Fruit fly (Drosophila melanogaster) whole organism, embryonic: ENCODE measurements around the gene CG14966.
A peak's percentile ranks its signal among the peaks of the same experiment; 100 is the strongest.

ENCODE experiments used
- B-H2 ChIP-seq: fragments of 200-800 bp; sonication (Bioruptor generic); optimal IDR thresholded peaks from 2 replicates; lab custom pipeline; 2018; ENCODE audit warnings: missing biosample characterization, mild to moderate bottlenecking, missing genetic modification characterization
- BEAF-32 ChIP-seq: fragments of 200-800 bp; sonication (Bioruptor generic); optimal IDR thresholded peaks from 3 replicates; lab custom pipeline; 2017; ENCODE audit warnings: missing biosample characterization, missing genetic modification characterization, mild to moderate bottlenecking, moderate library complexity, missing genetic modification reagents
- CG12071 ChIP-seq: fragments of 200-800 bp; sonication (Bioruptor generic); optimal IDR thresholded peaks from 3 replicates; lab custom pipeline; 2018; ENCODE audit warnings: missing biosample characterization, mild to moderate bottlenecking, missing genetic modification characterization
- CG13123 ChIP-seq: fragments of 200-800 bp; sonication (Bioruptor generic); optimal IDR thresholded peaks from 2 replicates; lab custom pipeline; 2016; ENCODE audit warnings: missing biosample characterization, missing genetic modification characterization
- CG13296 ChIP-seq: fragments of 200-800 bp; sonication (Bioruptor generic); optimal IDR thresholded peaks from 3 replicates; lab custom pipeline; 2018; ENCODE audit warnings: missing biosample characterization, mild to moderate bottlenecking, missing genetic modification characterization
- CG14860 ChIP-seq: fragments of 200-800 bp; sonication (Bioruptor generic); IDR thresholded peaks from 3 replicates; pipeline ENCODE4 v1.3.6; 2022; ENCODE audit warnings: missing biosample characterization, missing genetic modification characterization; ENCODE audit not compliant: partially characterized antibody
- CG17186 ChIP-seq: fragments of 200-800 bp; sonication (Bioruptor generic); optimal IDR thresholded peaks from 3 replicates; lab custom pipeline; 2017; ENCODE audit warnings: missing biosample characterization, missing genetic modification reagents, missing genetic modification characterization
- CG17361 ChIP-seq: fragments of 200-800 bp; sonication (Bioruptor generic); IDR thresholded peaks from 3 replicates; pipeline ENCODE4 v1.3.6; 2022; ENCODE audit warnings: missing biosample characterization, missing genetic modification characterization
- CG17829 ChIP-seq: fragments of 200-800 bp; optimal IDR thresholded peaks from 2 replicates; lab custom pipeline; 2019; ENCODE audit warnings: missing biosample characterization, mild to moderate bottlenecking, missing genetic modification characterization, moderate library complexity
- CG2199 ChIP-seq: fragments of 200-800 bp; sonication (Bioruptor generic); IDR thresholded peaks from 3 replicates; pipeline ENCODE4 v1.3.6; 2022; ENCODE audit warnings: missing biosample characterization, missing genetic modification characterization
- CG2712 ChIP-seq: fragments of 200-800 bp; optimal IDR thresholded peaks from 3 replicates; lab custom pipeline; 2019; ENCODE audit warnings: missing biosample characterization, mild to moderate bottlenecking, missing genetic modification characterization, moderate library complexity
- CG3065 ChIP-seq: fragments of 200-800 bp; sonication (Bioruptor generic); optimal IDR thresholded peaks from 2 replicates; lab custom pipeline; 2016; ENCODE audit warnings: missing biosample characterization, missing genetic modification characterization
- CG34224 ChIP-seq: fragments of 200-800 bp; sonication (Bioruptor generic); IDR thresholded peaks from 3 replicates; pipeline ENCODE4 v1.3.6; 2022; ENCODE audit warnings: missing biosample characterization, missing genetic modification characterization; ENCODE audit not compliant: partially characterized antibody
- CG3847 ChIP-seq: fragments of 200-800 bp; sonication (Bioruptor generic); IDR thresholded peaks from 2 replicates; pipeline ENCODE4 v1.3.6; 2022; ENCODE audit warnings: missing biosample characterization, missing genetic modification characterization
- CG6272 ChIP-seq: fragments of 200-800 bp; sonication (Bioruptor generic); IDR thresholded peaks from 2 replicates; pipeline ENCODE4 v1.3.6; 2022; ENCODE audit warnings: missing biosample characterization, missing genetic modification characterization
- CG6813 ChIP-seq: fragments of 200-800 bp; sonication (Bioruptor generic); optimal IDR thresholded peaks from 2 replicates; lab custom pipeline; 2017; ENCODE audit warnings: missing biosample characterization, missing genetic modification characterization, mild to moderate bottlenecking, moderate library complexity, missing genetic modification reagents
- CG7271 ChIP-seq: fragments of 200-800 bp; sonication (Bioruptor generic); optimal IDR thresholded peaks from 2 replicates; lab custom pipeline; 2018; ENCODE audit warnings: missing biosample characterization, mild to moderate bottlenecking, missing genetic modification characterization, moderate library complexity
- CG9797 ChIP-seq: fragments of 200-800 bp; sonication (Bioruptor generic); optimal IDR thresholded peaks from 3 replicates; lab custom pipeline; 2018; ENCODE audit warnings: missing biosample characterization, mild to moderate bottlenecking, missing genetic modification characterization
- CG9932 ChIP-seq: fragments of 200-800 bp; sonication (Bioruptor generic); IDR thresholded peaks from 2 replicates; pipeline ENCODE4 v1.3.6; 2022; ENCODE audit warnings: missing biosample characterization, missing genetic modification characterization
- D19B ChIP-seq: fragments of 200-800 bp; sonication (Bioruptor generic); optimal IDR thresholded peaks from 2 replicates; lab custom pipeline; 2017; ENCODE audit warnings: missing biosample characterization, mild to moderate bottlenecking, missing genetic modification characterization
- Drgx ChIP-seq: fragments of 200-800 bp; sonication (Bioruptor generic); IDR thresholded peaks from 2 replicates; pipeline ENCODE4 v1.3.6; 2022; ENCODE audit warnings: missing biosample characterization, missing genetic modification characterization
- E2f2 ChIP-seq: fragments of 200-800 bp; sonication (Bioruptor generic); IDR thresholded peaks from 2 replicates; pipeline ENCODE4 v1.3.6; 2022; ENCODE audit warnings: missing biosample characterization, missing genetic modification characterization
- HLHmδ ChIP-seq: fragments of 200-800 bp; sonication (Bioruptor generic); optimal IDR thresholded peaks from 2 replicates; lab custom pipeline; 2018; ENCODE audit warnings: missing biosample characterization, mild to moderate bottlenecking, missing genetic modification characterization, moderate library complexity
- Mad ChIP-seq: fragments of 200-800 bp; sonication (Bioruptor generic); optimal IDR thresholded peaks from 2 replicates; lab custom pipeline; 2016; ENCODE audit warnings: missing biosample characterization, missing genetic modification characterization
- Scr ChIP-seq: fragments of 200-800 bp; sonication (Bioruptor generic); IDR thresholded peaks from 2 replicates; pipeline ENCODE4 v1.3.6; 2022; ENCODE audit warnings: missing biosample characterization, missing genetic modification characterization; ENCODE audit not compliant: partially characterized antibody
- caup ChIP-seq: fragments of 200-800 bp; sonication (Bioruptor generic); optimal IDR thresholded peaks from 3 replicates; lab custom pipeline; 2017; ENCODE audit warnings: missing biosample characterization, mild to moderate bottlenecking, missing genetic modification characterization, moderate library complexity; ENCODE audit not compliant: severe bottlenecking
- chm ChIP-seq: fragments of 200-800 bp; sonication (Bioruptor generic); IDR thresholded peaks from 2 replicates; pipeline ENCODE4 v1.3.6; 2022; ENCODE audit warnings: missing biosample characterization, missing genetic modification characterization
- ems ChIP-seq: fragments of 200-800 bp; sonication (Bioruptor generic); optimal IDR thresholded peaks from 3 replicates; lab custom pipeline; 2016; ENCODE audit warnings: missing biosample characterization, missing genetic modification characterization
- exex ChIP-seq: fragments of 200-800 bp; sonication (Bioruptor generic); optimal IDR thresholded peaks from 4 replicates; lab custom pipeline; 2018; ENCODE audit warnings: missing biosample characterization, mild to moderate bottlenecking, missing genetic modification characterization, moderate library complexity
- fd64A ChIP-seq: fragments of 200-800 bp; sonication (Bioruptor generic); optimal IDR thresholded peaks from 3 replicates; lab custom pipeline; 2018; ENCODE audit warnings: missing biosample characterization, mild to moderate bottlenecking, missing genetic modification characterization
- fu2 ChIP-seq: fragments of 200-800 bp; sonication (Bioruptor generic); optimal IDR thresholded peaks from 2 replicates; lab custom pipeline; 2016; ENCODE audit warnings: missing biosample characterization, missing genetic modification characterization
- jigr1 ChIP-seq: fragments of 200-800 bp; sonication (Bioruptor generic); IDR thresholded peaks from 3 replicates; pipeline ENCODE4 v1.3.6; 2022; ENCODE audit warnings: missing biosample characterization, missing genetic modification characterization
- jing ChIP-seq: fragments of 200-800 bp; sonication (Bioruptor generic); optimal IDR thresholded peaks from 2 replicates; lab custom pipeline; 2018; ENCODE audit warnings: missing biosample characterization, mild to moderate bottlenecking, missing genetic modification characterization
- jumu ChIP-seq: fragments of 200-800 bp; sonication (Bioruptor generic); optimal IDR thresholded peaks from 3 replicates; lab custom pipeline; 2016; ENCODE audit warnings: missing biosample characterization, missing genetic modification characterization
- knrl ChIP-seq: fragments of 200-800 bp; sonication (Bioruptor generic); IDR thresholded peaks from 3 replicates; pipeline ENCODE4 v1.3.6; 2022; ENCODE audit warnings: missing biosample characterization, missing genetic modification characterization; ENCODE audit not compliant: partially characterized antibody
- lmd ChIP-seq: fragments of 200-800 bp; sonication (Bioruptor generic); IDR thresholded peaks from 2 replicates; pipeline ENCODE4 v1.3.6; 2022; ENCODE audit warnings: missing biosample characterization, missing genetic modification characterization
- mirr ChIP-seq: fragments of 200-800 bp; sonication (Bioruptor generic); optimal IDR thresholded peaks from 3 replicates; lab custom pipeline; 2018; ENCODE audit warnings: missing biosample characterization, mild to moderate bottlenecking, missing genetic modification characterization
- nerfin-1 ChIP-seq: fragments of 200-800 bp; sonication (Bioruptor generic); optimal IDR thresholded peaks from 3 replicates; lab custom pipeline; 2019; ENCODE audit warnings: missing biosample characterization, mild to moderate bottlenecking, missing genetic modification characterization, moderate library complexity
- nom ChIP-seq: fragments of 200-800 bp; sonication (Bioruptor generic); optimal IDR thresholded peaks from 2 replicates; lab custom pipeline; 2017; ENCODE audit warnings: missing biosample characterization, missing genetic modification characterization, mild to moderate bottlenecking, moderate library complexity, missing genetic modification reagents
- org-1 ChIP-seq: fragments of 200-800 bp; sonication (Bioruptor generic); optimal IDR thresholded peaks from 2 replicates; lab custom pipeline; 2017; ENCODE audit warnings: missing biosample characterization, missing genetic modification characterization
- pb ChIP-seq: fragments of 200-800 bp; sonication (Bioruptor generic); optimal IDR thresholded peaks from 3 replicates; lab custom pipeline; 2016; ENCODE audit warnings: missing biosample characterization, missing genetic modification characterization
- phol ChIP-seq: fragments of 200-800 bp; sonication (Bioruptor generic); optimal IDR thresholded peaks from 3 replicates; lab custom pipeline; 2018; ENCODE audit warnings: missing biosample characterization, mild to moderate bottlenecking, missing genetic modification characterization, moderate library complexity
- pzg ChIP-seq: fragments of 200-800 bp; sonication (Bioruptor generic); optimal IDR thresholded peaks from 3 replicates; lab custom pipeline; 2018; ENCODE audit warnings: missing biosample characterization, mild to moderate bottlenecking, missing genetic modification characterization, moderate library complexity
- ranshi ChIP-seq: fragments of 200-800 bp; sonication (Bioruptor generic); IDR thresholded peaks from 2 replicates; pipeline ENCODE4 v1.3.6; 2022; ENCODE audit warnings: missing biosample characterization, missing genetic modification characterization
- rib ChIP-seq: fragments of 200-800 bp; sonication (Bioruptor generic); IDR thresholded peaks from 2 replicates; pipeline ENCODE4 v1.3.6; 2022; ENCODE audit warnings: missing biosample characterization, missing genetic modification characterization
- shn ChIP-seq: fragments of 200-800 bp; sonication (Bioruptor generic); optimal IDR thresholded peaks from 3 replicates; lab custom pipeline; 2016; ENCODE audit warnings: missing biosample characterization, missing genetic modification characterization
- slp2 ChIP-seq: fragments of 200-800 bp; sonication (Bioruptor generic); optimal IDR thresholded peaks from 2 replicates; lab custom pipeline; 2016; ENCODE audit warnings: missing biosample characterization, missing genetic modification characterization
- so ChIP-seq: fragments of 200-800 bp; sonication (Bioruptor generic); IDR thresholded peaks from 3 replicates; pipeline ENCODE4 v1.3.6; 2022; ENCODE audit warnings: missing biosample characterization, missing genetic modification characterization
- stwl ChIP-seq: fragments of 200-800 bp; sonication (Bioruptor generic); optimal IDR thresholded peaks from 3 replicates; lab custom pipeline; 2018; ENCODE audit warnings: missing biosample characterization, mild to moderate bottlenecking, missing genetic modification characterization, moderate library complexity
- wor ChIP-seq: fragments of 200-800 bp; sonication (Bioruptor generic); IDR thresholded peaks from 2 replicates; pipeline ENCODE4 v1.3.6; 2022; ENCODE audit warnings: missing biosample characterization, missing genetic modification characterization

Gene CG14966

DNA sequence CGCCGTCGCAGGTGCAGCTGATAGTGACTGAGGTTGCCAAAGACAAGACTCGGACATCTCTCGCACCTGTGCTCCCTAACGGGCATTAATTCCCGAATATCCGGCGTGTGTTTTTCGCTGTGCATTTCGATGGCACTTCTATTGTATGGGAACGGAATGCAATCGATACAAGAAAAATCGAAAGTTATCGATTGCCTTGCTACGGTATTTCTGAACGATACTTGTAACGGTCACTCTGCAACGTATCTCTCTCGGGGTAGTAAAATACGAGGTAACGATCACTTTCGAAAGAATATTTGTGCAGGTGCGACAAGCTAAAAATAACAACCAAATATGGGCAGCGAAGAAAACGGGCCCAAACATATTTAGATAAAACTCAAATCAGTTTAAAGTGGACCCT, 32.5 kb downstream of the CG14966 start, which contains the start of gene CG32280 (continued):
- peak; percentile 49 for TF ChIP-seq CG2712 (tag; lab: Kevin White, UChicago)
- peak; percentile 63 for TF ChIP-seq CG9932
- no peak for TF ChIP-seq rib
- TF ChIP-seq Scr (GFP tag; lab: Robert Waterston, UW) = peak; percentile 84
- 0 out of 3 replicates have a peak, but pooled peaks have one; percentile 32 for TF ChIP-seq so (GFP tag; lab: Robert Waterston, UW)
- TF ChIP-seq BEAF-32 = peak; percentile 85
- TF ChIP-seq D19B = peak; percentile 22
- no peak for TF ChIP-seq fu2 (GFP tag; lab: Kevin White, UChicago)
- peak; percentile 10 for TF ChIP-seq Mad (GFP tag; lab: Kevin White, UChicago)
- TF ChIP-seq jigr1 (GFP tag; lab: Robert Waterston, UW) = no peak
- TF ChIP-seq chm (GFP tag; lab: Robert Waterston, UW) = peak; percentile 40; the same call in 1 of the 2 replicates
- TF ChIP-seq phol (tag; lab: Kevin White, UChicago) = peak; percentile 29
- peak; percentile 55 for TF ChIP-seq CG13296 (GFP tag; lab: Kevin White, UChicago)
- peak; percentile 68 for TF ChIP-seq CG7271 (tag; lab: Kevin White, UChicago)
- no peak for TF ChIP-seq wor
- TF ChIP-seq E2f2 (GFP tag; lab: Robert Waterston, UW) = peak; percentile 45; the same call in 1 of the 2 replicates
- TF ChIP-seq CG6813 (GFP tag; lab: Kevin White, UChicago) = peak; percentile 29
- peak; percentile 82 for TF ChIP-seq CG14860 (GFP tag; lab: Robert Waterston, UW)
- TF ChIP-seq nerfin-1 = peak; percentile 58
- TF ChIP-seq exex = no peak
- 0 out of 3 replicates have a peak, but pooled peaks have one; percentile 12 for TF ChIP-seq CG17361 (GFP tag; lab: Robert Waterston, UW)
- TF ChIP-seq caup = peak; percentile 50
- peak; percentile 90 for TF ChIP-seq CG34224 (GFP tag; lab: Robert Waterston, UW)
- TF ChIP-seq ems (GFP tag; lab: Kevin White, UChicago) = peak; percentile 22
- TF ChIP-seq ranshi (GFP tag; lab: Robert Waterston, UW) = no peak
- 0 out of 2 replicates have a peak, but pooled peaks have one; percentile 36 for TF ChIP-seq CG6272 (GFP tag; lab: Robert Waterston, UW)
- TF ChIP-seq pzg = peak; percentile 91
- TF ChIP-seq CG2199 (GFP tag; lab: Robert Waterston, UW) = 0 out of 3 replicates have a peak, but pooled peaks have one; percentile 6
- peak; percentile 77 for TF ChIP-seq CG9797 (GFP tag; lab: Kevin White, UChicago)
- peak; percentile 33 for TF ChIP-seq CG17829
- TF ChIP-seq CG17186 (GFP tag; lab: Kevin White, UChicago) = peak; percentile 4
- peak; percentile 41; the same call in 1 of the 2 replicates for TF ChIP-seq CG3847 (GFP tag; lab: Robert Waterston, UW)
- no peak for TF ChIP-seq CG13123 (GFP tag; lab: Kevin White, UChicago)
- peak; percentile 0 for TF ChIP-seq mirr (GFP tag; lab: Kevin White, UChicago)
- no peak for TF ChIP-seq jing (GFP tag; lab: Kevin White, UChicago)
- TF ChIP-seq stwl (tag; lab: Kevin White, UChicago) = peak; percentile 65
- TF ChIP-seq org-1 (GFP tag; lab: Kevin White, UChicago) = no peak
- TF ChIP-seq fd64A = no peak
- no peak for TF ChIP-seq CG12071 (GFP tag; lab: Kevin White, UChicago)
- peak; percentile 80 for TF ChIP-seq knrl (GFP tag; lab: Robert Waterston, UW)
- peak; percentile 69 for TF ChIP-seq HLHmδ
- peak; percentile 17; the same call in 1 of the 2 replicates for TF ChIP-seq lmd
- no peak for TF ChIP-seq nom
- TF ChIP-seq CG3065 (GFP tag; lab: Kevin White, UChicago) = no peak
- peak; percentile 21 for TF ChIP-seq jumu (GFP tag; lab: Kevin White, UChicago)
- TF ChIP-seq shn (GFP tag; lab: Kevin White, UChicago) = peak; percentile 56
- no peak for TF ChIP-seq Drgx (GFP tag; lab: Robert Waterston, UW)
- peak; percentile 20 for TF ChIP-seq B-H2 (GFP tag; lab: Kevin White, UChicago)
- peak; percentile 7 for TF ChIP-seq pb (GFP tag; lab: Kevin White, UChicago)
- peak; percentile 24 for TF ChIP-seq slp2 (GFP tag; lab: Kevin White, UChicago)
